Worm (Caenorhabditis elegans) whole organism, young adult: ENCODE data around the gene klp-13.

ENCODE experiments used
- B0261.1 ChIP-seq: sonication (generic microtip); optimal IDR thresholded peaks from 2 replicates; lab custom pipeline; 2016; ENCODE audit warnings: mild to moderate bottlenecking, missing genetic modification characterization, moderate library complexity, missing compliant biosample characterization
- C06A6.2 ChIP-seq: fragments of 200-800 bp; sonication (Bioruptor generic); conservative IDR thresholded peaks from 2 replicates; pipeline ENCODE4 v1.3.6; 2022; ENCODE audit warnings: missing genetic modification characterization, missing compliant biosample characterization
- F10E7.11 ChIP-seq: sonication (generic microtip); optimal IDR thresholded peaks from 2 replicates; lab custom pipeline; 2017; ENCODE audit warnings: mild to moderate bottlenecking, missing genetic modification characterization, moderate library complexity, missing compliant biosample characterization
- F23B12.7 ChIP-seq: sonication (generic microtip); optimal IDR thresholded peaks from 2 replicates; lab custom pipeline; 2017; ENCODE audit warnings: missing genetic modification characterization, mild to moderate bottlenecking, missing compliant biosample characterization, antibody characterized with exemption, moderate library complexity; ENCODE audit not compliant: insufficient read depth
- F39B2.1 ChIP-seq: fragments of 200-800 bp; sonication (Bioruptor generic); IDR thresholded peaks from 2 replicates; pipeline ENCODE4 v1.3.6; 2022; ENCODE audit warnings: missing genetic modification reagents, missing genetic modification characterization, missing compliant biosample characterization
- F49E8.2 ChIP-seq: sonication (generic microtip); optimal IDR thresholded peaks from 3 replicates; lab custom pipeline; 2017; ENCODE audit warnings: missing genetic modification characterization, mild to moderate bottlenecking, missing compliant biosample characterization, antibody characterized with exemption, moderate library complexity; ENCODE audit not compliant: insufficient read depth
- F57C9.4 ChIP-seq: sonication (generic microtip); optimal IDR thresholded peaks from 2 replicates; lab custom pipeline; 2017; ENCODE audit warnings: mild to moderate bottlenecking, missing genetic modification characterization, missing compliant biosample characterization
- K12H6.12 ChIP-seq: fragments of 200-800 bp; sonication (Bioruptor generic); optimal IDR thresholded peaks from 2 replicates; lab custom pipeline; 2018; ENCODE audit warnings: mild to moderate bottlenecking, missing genetic modification characterization, missing compliant biosample characterization
- Y56A3A.18 ChIP-seq: fragments of 200-800 bp; sonication (Bioruptor generic); IDR thresholded peaks from 2 replicates; pipeline ENCODE4 v1.3.6; 2022; ENCODE audit warnings: missing genetic modification reagents, missing genetic modification characterization, missing compliant biosample characterization
- Y95B8A.8 ChIP-seq: fragments of 200-800 bp; sonication (Bioruptor generic); IDR thresholded peaks from 2 replicates; pipeline ENCODE4 v1.3.6; 2022; ENCODE audit warnings: missing genetic modification reagents, missing genetic modification characterization, missing compliant biosample characterization
- ZK185.1 ChIP-seq: sonication (generic microtip); optimal IDR thresholded peaks from 2 replicates; lab custom pipeline; 2016; ENCODE audit warnings: mild to moderate bottlenecking, missing genetic modification characterization, missing compliant biosample characterization; ENCODE audit not compliant: poor library complexity, severe bottlenecking
- aptf-2 ChIP-seq: fragments of 200-800 bp; sonication (Bioruptor generic); conservative IDR thresholded peaks from 2 replicates; pipeline ENCODE4 v1.3.6; 2022; ENCODE audit warnings: missing genetic modification reagents, missing genetic modification characterization, missing compliant biosample characterization
- atf-7 ChIP-seq: sonication (generic microtip); optimal IDR thresholded peaks from 2 replicates; lab custom pipeline; 2017; ENCODE audit warnings: mild to moderate bottlenecking, missing genetic modification characterization, missing compliant biosample characterization
- athp-1 ChIP-seq: sonication (generic microtip); optimal IDR thresholded peaks from 2 replicates; lab custom pipeline; 2017; ENCODE audit warnings: mild to moderate bottlenecking, missing genetic modification characterization, missing compliant biosample characterization
- attf-5 ChIP-seq: fragments of 200-800 bp; sonication (Bioruptor generic); optimal IDR thresholded peaks from 2 replicates; lab custom pipeline; 2018; ENCODE audit warnings: mild to moderate bottlenecking, missing genetic modification characterization, missing compliant biosample characterization
- attf-6 ChIP-seq: fragments of 200-800 bp; sonication (Bioruptor generic); IDR thresholded peaks from 2 replicates; pipeline ENCODE4 v1.3.6; 2022; ENCODE audit warnings: missing genetic modification reagents, missing genetic modification characterization, missing compliant biosample characterization
- bed-1 ChIP-seq: fragments of 200-800 bp; sonication (Bioruptor generic); IDR thresholded peaks from 2 replicates; pipeline ENCODE4 v1.3.6; 2022; ENCODE audit warnings: missing genetic modification reagents, missing genetic modification characterization, missing compliant biosample characterization
- bed-2 ChIP-seq: fragments of 200-800 bp; sonication (Bioruptor generic); IDR thresholded peaks from 2 replicates; pipeline ENCODE4 v1.3.6; 2022; ENCODE audit warnings: missing genetic modification reagents, missing genetic modification characterization, missing compliant biosample characterization
- cebp-1 ChIP-seq, 2 experiments: fragments of 200-800 bp in 1 of 2; sonication (Bioruptor generic) in 1 of 2; sonication (generic microtip) in 1 of 2; IDR thresholded peaks in 1 of 2; optimal IDR thresholded peaks in 1 of 2; 2 replicates each; pipeline versions ENCODE4 v1.3.6 to Lab custom; 2017 to 2022; ENCODE audit warnings: missing compliant biosample characterization in 2 of 2, missing genetic modification characterization in 2 of 2, mild to moderate bottlenecking in 1 of 2, missing genetic modification reagents in 1 of 2, moderate library complexity in 1 of 2
- ceh-100 ChIP-seq: fragments of 200-800 bp; sonication (Bioruptor generic); IDR thresholded peaks from 2 replicates; pipeline ENCODE4 v1.3.6; 2022; ENCODE audit warnings: missing genetic modification reagents, missing genetic modification characterization, missing compliant biosample characterization
- ceh-27 ChIP-seq: fragments of 200-800 bp; sonication (Bioruptor generic); optimal IDR thresholded peaks from 2 replicates; lab custom pipeline; 2018; ENCODE audit warnings: mild to moderate bottlenecking, missing genetic modification characterization, moderate library complexity, missing compliant biosample characterization
- ceh-40 ChIP-seq: fragments of 200-800 bp; sonication (Bioruptor generic); IDR thresholded peaks from 2 replicates; pipeline ENCODE4 v1.3.6; 2022; ENCODE audit warnings: missing genetic modification characterization, missing compliant biosample characterization
- ceh-91 ChIP-seq: fragments of 200-800 bp; sonication (Bioruptor generic); IDR thresholded peaks from 2 replicates; pipeline ENCODE4 v1.3.6; 2022; ENCODE audit warnings: missing genetic modification reagents, missing genetic modification characterization, missing compliant biosample characterization
- ekl-4 ChIP-seq: fragments of 200-800 bp; sonication (Bioruptor generic); IDR thresholded peaks from 2 replicates; pipeline ENCODE4 v1.3.6; 2022; ENCODE audit warnings: missing genetic modification reagents, missing genetic modification characterization, missing compliant biosample characterization
- hmg-1.2 ChIP-seq: fragments of 200-800 bp; sonication (Bioruptor generic); IDR thresholded peaks from 2 replicates; pipeline ENCODE4 v1.3.6; 2022; ENCODE audit warnings: missing genetic modification reagents, missing genetic modification characterization, missing compliant biosample characterization
- hmg-20 ChIP-seq: fragments of 200-800 bp; sonication (Bioruptor generic); IDR thresholded peaks from 2 replicates; pipeline ENCODE4 v1.3.6; 2022; ENCODE audit warnings: missing genetic modification reagents, missing genetic modification characterization, missing compliant biosample characterization
- hsf-1 ChIP-seq: fragments of 200-800 bp; sonication (Bioruptor generic); IDR thresholded peaks from 2 replicates; pipeline ENCODE4 v1.3.6; 2022; ENCODE audit warnings: missing genetic modification reagents, missing genetic modification characterization, missing compliant biosample characterization
- lin-26 ChIP-seq: fragments of 200-800 bp; sonication (Bioruptor generic); IDR thresholded peaks from 2 replicates; pipeline ENCODE4 v1.3.6; 2022; ENCODE audit warnings: missing genetic modification reagents, missing genetic modification characterization, missing compliant biosample characterization
- lin-35 ChIP-seq, 3 experiments: fragments of 150-350 bp in 2 of 3; sonication (generic microtip) in 1 of 3; optimal IDR thresholded peaks; 2 replicates each; lab custom pipeline; 2014 to 2018; ENCODE audit warnings: missing biosample characterization in 3 of 3, missing genetic modification characterization in 3 of 3, missing genetic modification reagents in 3 of 3
- lir-1 ChIP-seq: fragments of 200-800 bp; sonication (Bioruptor generic); conservative IDR thresholded peaks from 2 replicates; pipeline ENCODE4 v1.3.6; 2022; ENCODE audit warnings: missing genetic modification reagents, missing genetic modification characterization, missing compliant biosample characterization
- lsy-27 ChIP-seq: sonication (generic microtip); optimal IDR thresholded peaks from 2 replicates; lab custom pipeline; 2017; ENCODE audit warnings: missing genetic modification characterization, mild to moderate bottlenecking, missing compliant biosample characterization, antibody characterized with exemption, missing genotype, borderline replicate concordance; ENCODE audit not compliant: insufficient read depth
- nfyb-1 ChIP-seq: fragments of 200-800 bp; sonication (Bioruptor generic); IDR thresholded peaks from 2 replicates; pipeline ENCODE4 v1.3.6; 2022; ENCODE audit warnings: missing genetic modification reagents, missing genetic modification characterization, missing compliant biosample characterization
- nhr-120 ChIP-seq: fragments of 200-800 bp; sonication (Bioruptor generic); IDR thresholded peaks from 2 replicates; pipeline ENCODE4 v1.3.6; 2022; ENCODE audit warnings: missing genetic modification characterization, missing compliant biosample characterization
- nhr-90 ChIP-seq: sonication (generic microtip); optimal IDR thresholded peaks from 2 replicates; lab custom pipeline; 2016; ENCODE audit warnings: missing genotype, mild to moderate bottlenecking, missing genetic modification characterization, missing compliant biosample characterization
- pbrm-1 ChIP-seq: fragments of 200-800 bp; sonication (Bioruptor generic); IDR thresholded peaks from 2 replicates; pipeline ENCODE4 v1.3.6; 2022; ENCODE audit warnings: missing genetic modification reagents, missing genetic modification characterization, missing compliant biosample characterization
- somi-1 ChIP-seq: fragments of 200-800 bp; sonication (Bioruptor generic); optimal IDR thresholded peaks from 2 replicates; lab custom pipeline; 2018; ENCODE audit warnings: mild to moderate bottlenecking, missing genetic modification characterization, missing compliant biosample characterization
- unc-62 ChIP-seq: fragments of 150-350 bp; optimal IDR thresholded peaks from 2 replicates; lab custom pipeline; 2014; ENCODE audit warnings: missing biosample characterization, missing genetic modification reagents, missing genetic modification characterization
- zfh-2 ChIP-seq: fragments of 200-800 bp; sonication (Bioruptor generic); conservative IDR thresholded peaks from 2 replicates; pipeline ENCODE4 v1.3.6; 2022; ENCODE audit warnings: missing genetic modification reagents, missing genetic modification characterization, missing compliant biosample characterization
- zim-3 ChIP-seq: sonication (generic microtip); optimal IDR thresholded peaks from 2 replicates; lab custom pipeline; 2017; ENCODE audit warnings: mild to moderate bottlenecking, missing genetic modification characterization, moderate library complexity, missing compliant biosample characterization
- ztf-18 ChIP-seq: sonication (generic microtip); optimal IDR thresholded peaks from 2 replicates; lab custom pipeline; 2016; ENCODE audit warnings: missing genotype, mild to moderate bottlenecking, missing genetic modification characterization, missing compliant biosample characterization
- ztf-25 ChIP-seq: fragments of 200-800 bp; sonication (Bioruptor generic); IDR thresholded peaks from 2 replicates; pipeline ENCODE4 v1.3.6; 2022; ENCODE audit warnings: missing genetic modification reagents, missing genetic modification characterization, missing compliant biosample characterization
- ztf-6 ChIP-seq: fragments of 200-800 bp; sonication (Bioruptor generic); IDR thresholded peaks from 2 replicates; pipeline ENCODE4 v1.3.6; 2022; ENCODE audit warnings: missing genetic modification reagents, missing genetic modification characterization, missing compliant biosample characterization

The klp-13 gene

DNA sequence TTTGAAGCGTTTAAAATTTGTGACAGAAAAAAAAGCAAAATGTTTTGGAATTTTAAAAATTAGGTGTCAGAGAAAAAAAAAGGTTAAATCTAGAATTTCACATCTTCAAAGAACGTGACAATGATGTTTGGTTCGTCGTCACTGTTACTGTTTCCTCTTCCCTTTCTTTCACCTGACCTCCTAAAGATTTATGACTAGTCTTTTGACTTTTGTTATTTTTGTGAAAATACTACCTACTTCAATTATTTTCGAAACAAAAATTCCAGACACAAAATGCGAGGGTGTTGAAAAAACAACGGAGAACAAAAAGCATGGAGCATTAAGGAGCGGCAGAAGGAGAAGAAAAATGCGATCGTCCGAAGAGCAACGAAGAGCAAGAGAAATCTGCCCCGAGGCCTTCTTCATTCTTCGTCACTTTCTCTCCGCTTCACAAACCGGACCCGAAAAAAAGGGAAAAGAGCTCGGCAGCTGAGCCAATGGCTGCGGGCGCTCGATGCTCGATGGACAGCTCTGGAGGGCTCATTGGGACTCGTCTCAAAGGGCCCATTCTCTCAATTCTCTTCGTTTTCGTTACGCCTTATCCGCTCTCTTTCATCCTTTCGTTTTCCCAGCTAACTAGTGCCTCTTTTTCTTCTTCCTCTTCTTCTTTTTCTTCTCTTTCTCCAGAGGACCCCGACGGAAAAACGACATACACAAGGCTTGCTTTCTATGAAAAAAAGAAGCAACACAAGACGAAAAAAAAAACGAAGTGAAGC lies 8.4 kb upstream of the klp-13 start (continued):
- TF ChIP-seq somi-1 (GFP tag; lab: Kevin White, UChicago) (peak; percentile 7), lir-1 (GFP tag; lab: Robert Waterston, UW) (no peak), Y95B8A.8 (GFP tag; lab: Robert Waterston, UW) (no peak), F23B12.7 (tag; lab: Kevin White, UChicago) (no peak), pbrm-1 (GFP tag; lab: Robert Waterston, UW) (no peak), nfyb-1 (GFP tag; lab: Robert Waterston, UW) (0 out of 2 replicates have a peak, but pooled peaks have one; percentile 37), hmg-20 (GFP tag; lab: Robert Waterston, UW) (no peak)

DNA sequence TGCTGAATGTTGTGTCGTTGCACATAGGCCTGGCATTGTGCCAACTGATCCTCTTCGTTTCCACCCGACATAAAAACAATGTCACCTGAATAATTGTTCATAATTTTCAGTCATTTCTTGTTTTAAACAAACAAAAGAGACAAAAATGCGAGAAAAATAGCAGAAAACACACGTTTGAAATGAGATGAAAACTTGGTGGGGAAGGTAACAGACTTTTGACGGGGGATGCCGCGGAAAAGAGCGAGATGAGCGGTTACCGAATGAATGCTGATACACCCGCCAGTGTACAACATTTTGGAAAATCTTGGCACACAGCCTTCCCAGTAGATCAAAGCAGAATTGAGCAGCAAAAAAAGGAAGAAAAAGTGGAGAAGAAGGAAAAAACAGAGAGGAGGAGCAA lies 7.0 kb upstream of the klp-13 start, which contains the start of gene kin-2:
TSS of gene kin-2 (minus strand) at position 101 of the 400 bp plus-strand sequence.
- TF ChIP-seq lin-35 (GFP tag; optimal IDR thresholded peaks at IDR 0.05; lab: Kevin White, UChicago) (no peak), attf-6 (GFP tag; lab: Robert Waterston, UW) (no peak), unc-62 (GFP tag; lab: Kevin White, UChicago) (no peak), ceh-27 (GFP tag; lab: Kevin White, UChicago) (no peak), ceh-40 (no peak), nhr-90 (tag; lab: Kevin White, UChicago) (no peak), bed-1 (no peak), ZK185.1 (tag; lab: Kevin White, UChicago) (no peak), ceh-91 (GFP tag; lab: Robert Waterston, UW) (no peak), B0261.1 (tag; lab: Kevin White, UChicago) (no peak), aptf-2 (GFP tag; lab: Robert Waterston, UW) (no peak), C06A6.2 (GFP tag; lab: Robert Waterston, UW) (no peak)

DNA sequence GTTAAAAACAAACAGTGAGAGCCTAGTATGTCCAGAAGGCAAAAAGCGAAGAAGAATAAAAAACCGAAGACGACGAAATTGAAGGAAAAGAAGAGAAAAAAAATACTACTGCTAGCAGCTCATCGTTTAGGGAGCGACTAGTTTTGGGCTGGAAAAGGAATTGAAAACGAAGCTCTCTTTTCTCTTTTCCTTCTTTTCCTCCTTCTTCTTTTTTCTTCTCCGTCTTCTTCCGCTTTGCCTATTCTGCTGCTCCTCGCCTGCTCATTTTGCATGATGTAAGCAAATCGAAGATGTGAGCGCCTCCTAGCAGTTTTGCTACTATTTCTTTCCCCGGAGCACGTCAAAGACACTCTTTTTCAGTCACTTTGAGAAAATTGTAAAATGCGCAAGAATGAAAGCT lies 3.1 kb upstream of the klp-13 start:
- no peak for TF ChIP-seq ceh-100 (GFP tag; lab: Robert Waterston, UW)
- TF ChIP-seq bed-2: no peak
- 0 out of 2 replicates have a peak, but pooled peaks have one; percentile 39 for TF ChIP-seq ekl-4 (GFP tag; lab: Robert Waterston, UW)
- 0 out of 2 replicates have a peak, but pooled peaks have one; percentile 17 for TF ChIP-seq zfh-2 (GFP tag; lab: Robert Waterston, UW)

DNA sequence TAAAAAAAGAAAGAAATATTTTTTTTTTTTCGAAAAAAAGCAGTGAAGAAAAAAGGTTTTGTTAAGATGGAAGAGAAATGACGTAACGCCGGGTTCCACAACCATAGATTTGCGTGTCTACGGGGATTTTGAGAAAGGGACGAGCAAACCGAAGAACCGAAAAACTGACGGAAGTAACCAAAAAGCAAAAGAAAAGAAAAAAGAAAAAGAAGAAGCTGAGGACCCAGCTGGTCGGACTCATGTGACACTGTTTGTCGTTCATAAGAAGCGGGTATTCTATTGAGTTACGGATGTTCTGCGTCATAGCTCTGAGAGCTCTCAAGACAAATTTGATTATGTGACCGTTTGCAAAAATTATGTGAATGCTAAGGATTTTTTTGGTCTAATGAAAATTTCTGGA lies 2.0 kb upstream of the klp-13 start:
- no peak for TF ChIP-seq nhr-120
- peak; percentile 59 for TF ChIP-seq K12H6.12 (tag; lab: Kevin White, UChicago)
- TF ChIP-seq F39B2.1 (GFP tag; lab: Robert Waterston, UW): no peak
- no peak for TF ChIP-seq F49E8.2 (tag; lab: Kevin White, UChicago)
- TF ChIP-seq ztf-18: no peak
- no peak for TF ChIP-seq lsy-27
- TF ChIP-seq athp-1: no peak
- TF ChIP-seq cebp-1 (GFP tag; IDR thresholded peaks at IDR 0.05; lab: Robert Waterston, UW): no peak
- peak; percentile 11 for TF ChIP-seq cebp-1 (tag; optimal IDR thresholded peaks at IDR 0.05; lab: Kevin White, UChicago)
- TF ChIP-seq Y56A3A.18 (GFP tag; lab: Robert Waterston, UW): no peak
- TF ChIP-seq ZK185.1 (tag; lab: Kevin White, UChicago): no peak
- TF ChIP-seq hsf-1: no peak
- TF ChIP-seq hmg-1.2: 0 out of 2 replicates have a peak, but pooled peaks have one; percentile 13
- no peak for TF ChIP-seq F57C9.4 (tag; lab: Kevin White, UChicago)
- no peak for TF ChIP-seq zim-3 (tag; lab: Kevin White, UChicago)
- no peak for TF ChIP-seq attf-5 (GFP tag; lab: Kevin White, UChicago)
- TF ChIP-seq ztf-6 (GFP tag; lab: Robert Waterston, UW): no peak
- TF ChIP-seq F10E7.11: no peak
- peak; percentile 8 for TF ChIP-seq atf-7 (tag; lab: Kevin White, UChicago)
- TF ChIP-seq ztf-25 (GFP tag; lab: Robert Waterston, UW): no peak
- TF ChIP-seq lin-26 (GFP tag; lab: Robert Waterston, UW): no peak
